Worm (Caenorhabditis elegans) whole organism, late embryonic: Measurements from ENCODE around the gene C26B9.2.

ENCODE experiments used
- ama-1 ChIP-seq: fragments of 150-350 bp; optimal IDR thresholded peaks from 2 replicates; lab custom pipeline; 2014
- che-1 ChIP-seq: sonication (generic microtip); optimal IDR thresholded peaks from 2 replicates; lab custom pipeline; 2016; ENCODE audit warnings: mild to moderate bottlenecking, missing genetic modification characterization, missing compliant biosample characterization
- dve-1 ChIP-seq: sonication (generic microtip); optimal IDR thresholded peaks from 2 replicates; lab custom pipeline; 2017; ENCODE audit warnings: antibody characterized with exemption, mild to moderate bottlenecking, missing genetic modification characterization, missing compliant biosample characterization
- elt-2 ChIP-seq: sonication (generic microtip); optimal IDR thresholded peaks from 2 replicates; lab custom pipeline; 2016; ENCODE audit warnings: missing genetic modification reagents, missing genetic modification characterization, missing compliant biosample characterization
- elt-4 ChIP-seq: sonication (generic microtip); optimal IDR thresholded peaks from 2 replicates; lab custom pipeline; 2016; ENCODE audit warnings: missing genetic modification characterization, missing compliant biosample characterization
- hlh-8 ChIP-seq: sonication (generic microtip); optimal IDR thresholded peaks from 2 replicates; lab custom pipeline; 2016; ENCODE audit warnings: missing genotype, missing genetic modification characterization, missing compliant biosample characterization
- nhr-11 ChIP-seq: fragments of 150-350 bp; optimal IDR thresholded peaks from 2 replicates; lab custom pipeline; 2014; ENCODE audit warnings: missing biosample characterization, missing genetic modification characterization
- odd-2 ChIP-seq: sonication (generic microtip); optimal IDR thresholded peaks from 2 replicates; lab custom pipeline; 2017; ENCODE audit warnings: antibody characterized with exemption, mild to moderate bottlenecking, missing genetic modification characterization, missing compliant biosample characterization
- pat-9 ChIP-seq: fragments of 200-800 bp; sonication (Bioruptor generic); optimal IDR thresholded peaks from 2 replicates; lab custom pipeline; 2018; ENCODE audit warnings: mild to moderate bottlenecking, missing genetic modification characterization, moderate library complexity, missing compliant biosample characterization
- pros-1 ChIP-seq: fragments of 150-350 bp; optimal IDR thresholded peaks from 2 replicates; lab custom pipeline; 2014; ENCODE audit warnings: missing biosample characterization, missing genetic modification reagents, missing genetic modification characterization
- tbx-2 ChIP-seq: sonication (generic microtip); optimal IDR thresholded peaks from 2 replicates; lab custom pipeline; 2016; ENCODE audit warnings: missing genetic modification characterization, missing compliant biosample characterization
- unc-55 ChIP-seq: sonication (generic microtip); optimal IDR thresholded peaks from 2 replicates; lab custom pipeline; 2017; ENCODE audit warnings: missing biosample characterization, missing genetic modification reagents, missing genetic modification characterization
- zip-5 ChIP-seq: sonication (generic microtip); optimal IDR thresholded peaks from 2 replicates; lab custom pipeline; 2016; ENCODE audit warnings: missing genetic modification characterization, missing compliant biosample characterization

- TF ChIP-seq zip-5 (tag; lab: Kevin White, UChicago) (no peak), elt-4 (tag; lab: Kevin White, UChicago) (no peak), dve-1 (no peak), hlh-8 (tag; lab: Kevin White, UChicago) (no peak), che-1 (tag; lab: Kevin White, UChicago) (no peak), pros-1 (tag; lab: Kevin White, UChicago) (no peak), tbx-2 (tag; lab: Kevin White, UChicago) (no peak), nhr-11 (tag; lab: Kevin White, UChicago) (no peak), pat-9 (no peak), elt-2 (no peak), unc-55 (no peak), odd-2 (tag; lab: Kevin White, UChicago) (no peak), ama-1 (no peak)
Measured at ce11 chrX:5297942-5298611, 41.9 kb upstream of the C26B9.2 start, which contains the start of gene ift-81.
